Fruit fly (Drosophila melanogaster) Kc167 (cell line): ENCODE results near the gene Hsp23.

ENCODE experiments used
- Myc ChIP-seq: fragments of >200 bp; optimal IDR thresholded peaks from 2 replicates; lab custom pipeline; 2017; ENCODE audit warnings: missing external identifiers
- Sin3A ChIP-seq: fragments of >200 bp; optimal IDR thresholded peaks from 2 replicates; lab custom pipeline; 2018; ENCODE audit warnings: missing external identifiers
- h ChIP-seq: fragments of >200 bp; optimal IDR thresholded peaks from 3 replicates; lab custom pipeline; 2018; ENCODE audit warnings: missing external identifiers
- insv ChIP-seq: fragments of >200 bp; optimal IDR thresholded peaks from 3 replicates; lab custom pipeline; 2018; ENCODE audit warnings: missing external identifiers
- psq ChIP-seq: fragments of >200 bp; optimal IDR thresholded peaks from 2 replicates; lab custom pipeline; 2017; ENCODE audit warnings: missing external identifiers
- ttk ChIP-seq: sonication (Bioruptor generic); optimal IDR thresholded peaks from 2 replicates; lab custom pipeline; 2017; ENCODE audit warnings: missing external identifiers

Hsp23 gene

dm6 chr3L:9425838-9426237 is 44.2 kb downstream of the Hsp23 start:
- TF ChIP-seq insv (lab: Kevin White, UChicago) (no peak), Sin3A (lab: Kevin White, UChicago) (no peak), Myc (lab: Kevin White, UChicago) (no peak), psq (lab: Kevin White, UChicago) (no peak), ttk (lab: Kevin White, UChicago) (no peak), h (no peak)

DNA sequence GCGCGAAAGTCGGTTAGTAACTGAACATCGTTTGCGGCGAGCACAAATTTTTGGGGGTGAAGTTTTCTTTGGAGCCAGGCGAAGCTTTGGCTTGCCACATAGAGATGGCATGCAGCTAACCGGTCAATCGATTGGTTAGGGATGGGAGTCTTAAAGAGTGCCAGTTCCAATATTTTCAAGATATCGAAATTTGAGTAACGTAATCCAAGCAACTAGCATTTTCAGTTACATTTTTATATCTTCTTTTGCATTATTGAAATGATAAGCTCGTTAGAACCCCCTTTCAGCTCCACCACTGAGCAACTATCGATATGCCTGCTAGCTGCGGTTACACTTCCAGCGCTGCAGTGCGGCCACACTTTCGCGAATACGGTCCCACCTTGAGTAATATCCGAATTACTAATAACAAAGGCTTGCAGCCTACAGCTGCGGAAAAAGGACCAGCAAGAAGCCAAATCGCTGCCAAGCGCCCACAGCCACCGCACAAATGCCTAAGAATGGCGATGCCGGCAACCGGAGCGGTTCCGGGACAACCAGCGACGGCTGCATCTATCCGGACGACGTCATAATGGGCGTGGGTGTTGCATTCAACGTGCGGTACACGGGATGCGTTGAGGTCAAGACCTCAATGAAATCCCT is 45.1 kb downstream of the Hsp23 start, which contains the start of the genes Atat and Shc:
Gene Atat (minus strand): TSS at position 103 of the 639 bp plus-strand sequence.
Gene Shc (plus strand): TSS at position 355 of the 639 bp plus-strand sequence.
- TF ChIP-seq insv (lab: Kevin White, UChicago) (no peak), Myc (lab: Kevin White, UChicago) (no peak), h (no peak), Sin3A (lab: Kevin White, UChicago) (no peak), ttk (lab: Kevin White, UChicago) (no peak), psq (lab: Kevin White, UChicago) (no peak)

dm6 chr3L:9429665-9430607 is 48.3 kb downstream of the Hsp23 start, which contains the start of the genes RpS17 and MTF-1:
RpS17 (minus strand) TSS chr3L:9429821.
MTF-1 (plus strand) TSS chr3L:9430312.
- no peak for TF ChIP-seq Myc (lab: Kevin White, UChicago)
- no peak for TF ChIP-seq psq (lab: Kevin White, UChicago)
- no peak for TF ChIP-seq h
- TF ChIP-seq Sin3A (lab: Kevin White, UChicago) = no peak
- no peak for TF ChIP-seq ttk (lab: Kevin White, UChicago)
- no peak for TF ChIP-seq insv (lab: Kevin White, UChicago)

DNA sequence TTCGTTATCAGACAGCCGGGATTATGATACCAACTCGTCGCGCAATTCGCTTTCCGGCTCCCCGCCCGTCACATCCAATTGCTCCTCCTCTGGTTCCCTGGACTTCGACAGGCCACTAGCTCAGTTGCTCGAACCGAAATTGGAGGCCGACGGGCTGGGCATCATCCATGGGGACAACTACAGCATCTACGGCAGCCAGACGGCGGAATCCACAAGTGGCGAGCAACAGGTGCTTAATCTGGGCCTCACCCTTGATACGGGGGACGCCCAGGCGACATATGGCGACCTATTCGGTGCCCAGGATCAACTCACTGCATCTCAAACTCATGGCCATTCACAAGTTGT is 48.9 kb downstream of the Hsp23 start:
- TF ChIP-seq psq (lab: Kevin White, UChicago) (no peak), insv (lab: Kevin White, UChicago) (no peak), h (no peak)

dm6 chr3L:9431848-9432623 is 50.4 kb downstream of the Hsp23 start:
- TF ChIP-seq insv (lab: Kevin White, UChicago) (no peak), psq (lab: Kevin White, UChicago) (no peak), ttk (lab: Kevin White, UChicago) (no peak), Myc (lab: Kevin White, UChicago) (no peak), Sin3A (lab: Kevin White, UChicago) (no peak), h (no peak)
